Fruit fly (Drosophila melanogaster): ENCODE results near the gene CG14866.

- TF ChIP-seq CG8478 (optimal IDR thresholded peaks at IDR 0.05) (no peak), pan (optimal IDR thresholded peaks at IDR 0.05) (no peak), Dll (optimal IDR thresholded peaks at IDR 0.05) (no peak), usp (GFP tag; optimal IDR thresholded peaks at IDR 0.05) (no peak)
Measured at dm6 chr3R:15366839-15367238, 50.6 kb downstream of the CG14866 start.

Data from whole organism.